Worm (Caenorhabditis elegans) whole organism, late embryonic: Measurements from ENCODE around the gene Y110A2AL.5.

Experiments
- F13H6.1 ChIP-seq: sonication (generic microtip); optimal IDR thresholded peaks from 2 replicates; lab custom pipeline; 2016; ENCODE audit warnings: missing genetic modification characterization, missing compliant biosample characterization
- unc-86 ChIP-seq: sonication (generic microtip); optimal IDR thresholded peaks from 2 replicates; lab custom pipeline; 2016; ENCODE audit warnings: missing genetic modification characterization, missing compliant biosample characterization

DNA sequence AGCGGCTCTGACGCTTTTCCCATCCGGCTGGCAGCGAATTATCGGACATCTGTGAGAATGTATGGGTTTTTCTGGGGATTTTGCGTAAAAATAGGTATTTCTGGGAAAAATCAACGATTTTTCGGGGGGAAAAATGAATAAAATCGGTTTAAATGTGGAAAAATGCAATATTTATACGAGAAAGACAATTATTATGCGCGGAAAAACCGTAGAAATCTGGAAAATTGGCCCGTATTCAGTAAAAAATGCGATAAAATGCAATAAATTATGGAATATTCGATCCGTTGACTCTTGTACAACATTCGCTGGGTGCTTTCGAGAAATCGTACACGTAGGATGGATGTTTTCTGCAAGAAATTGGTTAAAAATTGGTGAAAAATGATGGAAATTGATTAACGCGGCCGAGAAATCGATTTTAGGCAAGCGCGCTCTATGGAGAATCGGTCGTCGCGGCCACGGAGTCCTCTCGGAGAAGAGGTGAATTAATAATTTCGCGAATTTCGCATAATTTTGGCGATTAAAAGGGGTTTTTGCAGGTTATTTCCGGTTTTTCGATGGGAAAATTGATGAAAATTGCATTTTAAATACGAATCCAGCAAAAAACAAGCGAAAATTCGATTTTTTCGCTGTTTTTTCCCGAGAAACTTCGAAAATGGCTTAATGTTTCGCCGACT, 24.8 kb downstream of the Y110A2AL.5 start, which contains the start of gene pinn-1:
- TF ChIP-seq unc-86 (tag; lab: Kevin White, UChicago) (peak; percentile 13), F13H6.1 (tag; lab: Kevin White, UChicago) (peak; percentile 56)
